Fruit fly (Drosophila melanogaster) whole organism, prepupa: Measurements from ENCODE around the gene CG3630.

Experiments
- CG32006 ChIP-seq: fragments of 200-800 bp; sonication (Bioruptor generic); optimal IDR thresholded peaks from 3 replicates; lab custom pipeline; 2017; ENCODE audit warnings: missing biosample characterization, mild to moderate bottlenecking, missing genetic modification characterization
- CG7368 ChIP-seq: fragments of 200-800 bp; sonication (Bioruptor generic); optimal IDR thresholded peaks from 3 replicates; lab custom pipeline; 2016; ENCODE audit warnings: missing biosample characterization, missing genetic modification characterization
- CG8319 ChIP-seq: fragments of 200-800 bp; sonication (Bioruptor generic); optimal IDR thresholded peaks from 3 replicates; lab custom pipeline; 2016; ENCODE audit warnings: missing biosample characterization, missing genetic modification characterization
- Eip78C ChIP-seq: fragments of 200-800 bp; sonication (Bioruptor generic); peaks from one replicate; lab custom pipeline; 2016; ENCODE audit warnings: missing biosample characterization, missing genetic modification characterization
- achi ChIP-seq: fragments of 200-800 bp; sonication (Bioruptor generic); optimal IDR thresholded peaks from 3 replicates; lab custom pipeline; 2016; ENCODE audit warnings: missing biosample characterization, missing genetic modification characterization
- esn ChIP-seq: fragments of 200-800 bp; sonication (Bioruptor generic); optimal IDR thresholded peaks from 2 replicates; lab custom pipeline; 2016; ENCODE audit warnings: missing biosample characterization, mild to moderate bottlenecking, missing genetic modification characterization, moderate library complexity
- fd85E ChIP-seq: fragments of 200-800 bp; sonication (Bioruptor generic); optimal IDR thresholded peaks from 3 replicates; lab custom pipeline; 2016; ENCODE audit warnings: missing biosample characterization, missing genetic modification characterization

- peak; percentile 97 for TF ChIP-seq CG8319
- TF ChIP-seq CG32006 (GFP tag; lab: Kevin White, UChicago) = peak; percentile 97
- peak; percentile 95 for TF ChIP-seq CG7368 (GFP tag; lab: Kevin White, UChicago)
- TF ChIP-seq esn = peak; percentile 97
- peak; percentile 99 for TF ChIP-seq Eip78C (GFP tag; lab: Kevin White, UChicago)
- peak; percentile 91 for TF ChIP-seq fd85E (GFP tag; lab: Kevin White, UChicago)
- peak; percentile 98 for TF ChIP-seq achi (GFP tag; lab: Kevin White, UChicago)
Observed at dm6 chrX:2137587-2138341, 24.2 kb upstream of the CG3630 start.
